Fruit fly (Drosophila melanogaster): ENCODE measurements around the gene CG42820.

- TF ChIP-seq Lpt (GFP tag; optimal IDR thresholded peaks at IDR 0.05) (peak; percentile 6), Sox15 (GFP tag; optimal IDR thresholded peaks at IDR 0.05) (no peak), CG8119 (GFP tag; IDR thresholded peaks at IDR 0.05) (no peak), CG9139 (GFP tag; optimal IDR thresholded peaks at IDR 0.05) (peak; percentile 67), acj6 (GFP tag; optimal IDR thresholded peaks at IDR 0.05) (peak; percentile 14), CG15336 (GFP tag; IDR thresholded peaks at IDR 0.05) (peak; percentile 32; the same call in 1 of the 2 replicates), CG8632 (GFP tag; optimal IDR thresholded peaks at IDR 0.05) (peak; percentile 29), Hr39 (GFP tag; optimal IDR thresholded peaks at IDR 0.05) (no peak), CG6792 (GFP tag; optimal IDR thresholded peaks at IDR 0.05) (no peak), Eip75B (GFP tag; optimal IDR thresholded peaks at IDR 0.05) (peak; percentile 15), pdm3 (GFP tag; optimal IDR thresholded peaks at IDR 0.05) (peak; percentile 17), Sox14 (GFP tag; optimal IDR thresholded peaks at IDR 0.05) (peak; percentile 7)
These were observed 28.2 kb upstream of the CG42820 start for dm6 chr2L:8420259-8420930.

Data from whole organism, prepupa.